Worm (Caenorhabditis elegans): ENCODE data around the gene dop-5.

dop-5 gene

DNA sequence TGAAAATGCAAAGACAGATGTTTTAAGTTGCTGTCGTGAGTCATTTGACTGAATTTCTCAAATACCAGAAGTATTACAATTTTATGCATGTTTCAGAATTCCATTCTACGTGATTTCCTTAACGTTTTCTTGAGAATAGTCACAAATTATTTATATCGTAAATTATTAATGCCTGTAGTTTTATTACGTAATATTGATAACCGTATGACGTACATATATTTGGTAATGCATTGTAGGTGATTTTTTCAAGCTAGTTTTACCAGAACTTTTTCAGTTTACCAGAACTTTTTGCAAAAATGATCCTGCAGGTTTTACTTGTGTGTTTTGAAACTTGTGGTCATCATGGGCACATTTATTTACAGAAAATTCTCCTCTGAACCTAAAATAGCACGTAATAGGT, 7.9 kb upstream of the dop-5 start:
- TF ChIP-seq aly-2 (tag; optimal IDR thresholded peaks at IDR 0.05) (no peak), lin-13 (GFP tag; optimal IDR thresholded peaks at IDR 0.05) (no peak), ZK546.5 (tag; optimal IDR thresholded peaks at IDR 0.05) (no peak)

DNA sequence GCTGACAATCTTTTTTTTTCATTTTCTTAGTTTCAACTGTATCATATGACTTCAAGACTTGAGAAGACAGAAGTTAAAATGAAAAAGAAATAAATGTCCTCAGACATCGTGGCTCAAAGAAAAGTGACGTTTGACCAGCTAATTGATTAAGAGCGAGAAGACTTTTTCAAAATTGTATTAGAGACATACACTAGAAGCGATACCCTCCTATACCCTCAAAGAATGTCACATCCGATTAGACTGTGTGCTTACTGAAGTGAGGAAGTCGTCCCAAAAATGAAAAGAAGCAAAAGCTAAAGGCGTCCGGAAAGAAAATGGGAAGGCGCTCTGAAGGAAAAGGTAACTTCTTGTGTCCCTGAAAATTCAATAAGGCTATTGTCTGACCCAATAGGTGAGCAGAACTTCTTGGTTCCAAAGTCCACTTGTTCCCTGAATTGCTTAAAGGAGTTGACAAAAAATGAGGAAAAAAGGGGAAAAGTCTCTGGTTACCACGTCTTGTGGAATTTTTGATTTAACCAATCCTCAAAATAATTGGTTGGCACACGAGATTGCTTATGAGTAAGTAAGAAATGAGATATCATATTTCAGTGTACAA, 6.4 kb upstream of the dop-5 start:
- TF ChIP-seq ztf-11 (tag; optimal IDR thresholded peaks at IDR 0.05) (no peak), nhr-11 (tag; optimal IDR thresholded peaks at IDR 0.05) (no peak)

- TF ChIP-seq nhr-23 (tag; optimal IDR thresholded peaks at IDR 0.05) (no peak), lin-39 (tag; optimal IDR thresholded peaks at IDR 0.05) (no peak), blmp-1 (tag; optimal IDR thresholded peaks at IDR 0.05; ENCODE audit: insufficient read depth) (no peak), nhr-129 (tag; optimal IDR thresholded peaks at IDR 0.05) (no peak), ztf-4 (tag; optimal IDR thresholded peaks at IDR 0.05) (no peak), nhr-12 (tag; optimal IDR thresholded peaks at IDR 0.05) (no peak), mbf-1 (tag; optimal IDR thresholded peaks at IDR 0.05) (no peak), R02D3.7 (tag; optimal IDR thresholded peaks at IDR 0.05) (no peak), nhr-6 (tag; optimal IDR thresholded peaks at IDR 0.05) (no peak), lin-13 (GFP tag; optimal IDR thresholded peaks at IDR 0.05) (no peak), nhr-237 (tag; optimal IDR thresholded peaks at IDR 0.05) (no peak), elt-3 (tag; optimal IDR thresholded peaks at IDR 0.05) (no peak), egl-27 (tag; optimal IDR thresholded peaks at IDR 0.05) (no peak), sma-9 (GFP tag; optimal IDR thresholded peaks at IDR 0.05) (no peak), sma-9 (tag; optimal IDR thresholded peaks at IDR 0.05) (no peak), snpc-4 (tag; optimal IDR thresholded peaks at IDR 0.05) (no peak)
Observed at ce11 chrV:11363575-11363974, 2.5 kb downstream of the dop-5 start.

- no peak for TF ChIP-seq lin-39 (tag; optimal IDR thresholded peaks at IDR 0.05)
- no peak for TF ChIP-seq aly-2 (tag; optimal IDR thresholded peaks at IDR 0.05)
- TF ChIP-seq peb-1 (tag; optimal IDR thresholded peaks at IDR 0.05), result no peak
- TF ChIP-seq nhr-77 (tag; optimal IDR thresholded peaks at IDR 0.05), result no peak
- TF ChIP-seq gmeb-1 (tag; optimal IDR thresholded peaks at IDR 0.05), result no peak
- TF ChIP-seq unc-55 (GFP tag; optimal IDR thresholded peaks at IDR 0.05), result no peak
- no peak for TF ChIP-seq snpc-4 (tag; optimal IDR thresholded peaks at IDR 0.05)
- TF ChIP-seq ceh-16 (tag; optimal IDR thresholded peaks at IDR 0.05), result no peak
- no peak for TF ChIP-seq blmp-1 (tag; optimal IDR thresholded peaks at IDR 0.05; ENCODE audit: insufficient read depth)
- TF ChIP-seq lin-11 (tag; optimal IDR thresholded peaks at IDR 0.05), result no peak
- no peak for TF ChIP-seq nhr-10 (tag; optimal IDR thresholded peaks at IDR 0.05)
- no peak for TF ChIP-seq nhr-12 (tag; optimal IDR thresholded peaks at IDR 0.05)
- no peak for TF ChIP-seq nhr-25 (tag; optimal IDR thresholded peaks at IDR 0.05)
- TF ChIP-seq mdl-1 (tag; optimal IDR thresholded peaks at IDR 0.05), result no peak
- no peak for TF ChIP-seq egl-27 (tag; optimal IDR thresholded peaks at IDR 0.05)
- no peak for TF ChIP-seq Y55F3AM.14 (GFP tag; optimal IDR thresholded peaks at IDR 0.05)
Observed at ce11 chrV:11354264-11354663, 11.8 kb downstream of the dop-5 start.

- no peak for TF ChIP-seq nhr-11 (tag; optimal IDR thresholded peaks at IDR 0.05)
- TF ChIP-seq ZK546.5 (tag; optimal IDR thresholded peaks at IDR 0.05), result no peak
- TF ChIP-seq mab-5 (tag; optimal IDR thresholded peaks at IDR 0.05), result no peak
- TF ChIP-seq skn-1 (tag; optimal IDR thresholded peaks at IDR 0.05), result no peak
- no peak for TF ChIP-seq egl-27 (tag; optimal IDR thresholded peaks at IDR 0.05)
- TF ChIP-seq F13H6.1 (tag; optimal IDR thresholded peaks at IDR 0.05), result no peak
- no peak for TF ChIP-seq peb-1 (tag; optimal IDR thresholded peaks at IDR 0.05)
Observed at ce11 chrV:11352893-11353292, 13.1 kb downstream of the dop-5 start, which contains the start of gene npr-25. npr-25 (minus strand) TSS chrV:11352993.

ce11 chrV:11351263-11351662, 14.8 kb downstream of the dop-5 start:
- no peak for TF ChIP-seq gmeb-1 (tag; optimal IDR thresholded peaks at IDR 0.05)
- TF ChIP-seq fos-1 (tag; optimal IDR thresholded peaks at IDR 0.05), result no peak
- no peak for TF ChIP-seq nhr-12 (tag; optimal IDR thresholded peaks at IDR 0.05)
- TF ChIP-seq ceh-82 (tag; optimal IDR thresholded peaks at IDR 0.05), result no peak
- no peak for TF ChIP-seq nhr-23 (tag; optimal IDR thresholded peaks at IDR 0.05)
- TF ChIP-seq unc-39 (tag; optimal IDR thresholded peaks at IDR 0.05), result no peak
- TF ChIP-seq blmp-1 (tag; optimal IDR thresholded peaks at IDR 0.05; ENCODE audit: insufficient read depth), result no peak
- no peak for TF ChIP-seq elt-3 (tag; optimal IDR thresholded peaks at IDR 0.05)
- no peak for TF ChIP-seq mdl-1 (tag; optimal IDR thresholded peaks at IDR 0.05)
- TF ChIP-seq elt-1 (tag; optimal IDR thresholded peaks at IDR 0.05), result no peak
- no peak for TF ChIP-seq egl-27 (tag; optimal IDR thresholded peaks at IDR 0.05)
- TF ChIP-seq lin-39 (tag; optimal IDR thresholded peaks at IDR 0.05), result no peak
- TF ChIP-seq ceh-16 (tag; optimal IDR thresholded peaks at IDR 0.05), result no peak
- TF ChIP-seq ztf-4 (tag; optimal IDR thresholded peaks at IDR 0.05), result no peak
- TF ChIP-seq mab-5 (tag; optimal IDR thresholded peaks at IDR 0.05), result no peak
- no peak for TF ChIP-seq F13H6.1 (tag; optimal IDR thresholded peaks at IDR 0.05)
- TF ChIP-seq snpc-4 (tag; optimal IDR thresholded peaks at IDR 0.05), result no peak
- TF ChIP-seq Y55F3AM.14 (GFP tag; optimal IDR thresholded peaks at IDR 0.05), result no peak
- no peak for TF ChIP-seq lin-11 (tag; optimal IDR thresholded peaks at IDR 0.05)
- no peak for TF ChIP-seq ztf-11 (tag; optimal IDR thresholded peaks at IDR 0.05)
